Worm (Caenorhabditis elegans): Measurements from ENCODE around the gene C48B4.8.

The C48B4.8 gene

DNA sequence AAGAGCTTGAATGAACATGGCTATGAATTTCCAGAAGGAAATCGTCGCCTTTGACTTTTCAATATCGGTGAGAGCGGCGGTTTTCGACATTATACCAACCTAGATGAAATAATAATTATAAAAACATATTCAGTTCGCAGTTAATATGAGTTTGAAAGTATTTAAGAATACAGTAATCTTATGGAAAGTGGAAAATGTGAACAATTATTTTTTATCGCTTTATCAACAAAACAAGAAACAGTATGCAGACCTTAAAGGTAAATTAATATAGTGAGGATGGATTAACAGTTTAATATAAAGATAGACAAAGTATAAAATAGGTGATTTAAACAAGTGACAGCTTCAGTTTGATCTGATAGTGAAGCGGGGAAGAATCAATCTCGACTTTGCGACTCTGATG is 2.6 kb downstream of the C48B4.8 start, which contains the start of gene C48B4.6:
TSS of gene C48B4.6 (minus strand) at position 101 of the 400 bp plus-strand sequence.
- TF ChIP-seq tlf-1 (GFP tag; optimal IDR thresholded peaks at IDR 0.05) = no peak
- TF ChIP-seq zim-3 (tag; optimal IDR thresholded peaks at IDR 0.05) = no peak
- TF ChIP-seq ets-4 (GFP tag; optimal IDR thresholded peaks at IDR 0.05) = no peak
- no peak for TF ChIP-seq F23B12.7 (tag; optimal IDR thresholded peaks at IDR 0.05; ENCODE audit: insufficient read depth)
- TF ChIP-seq lin-26 (GFP tag; IDR thresholded peaks at IDR 0.05) = no peak
- TF ChIP-seq ama-1 (optimal IDR thresholded peaks at IDR 0.05) = no peak
- no peak for TF ChIP-seq ama-1 (GFP tag; optimal IDR thresholded peaks at IDR 0.05)
- no peak for TF ChIP-seq ceh-91 (GFP tag; IDR thresholded peaks at IDR 0.05)
- TF ChIP-seq pbrm-1 (GFP tag; IDR thresholded peaks at IDR 0.05) = no peak
- TF ChIP-seq hrde-1 (tag; optimal IDR thresholded peaks at IDR 0.05; ENCODE audit: borderline replicate concordance) = no peak
- no peak for TF ChIP-seq K12H6.12 (tag; optimal IDR thresholded peaks at IDR 0.05)

- no peak for TF ChIP-seq ztf-3 (GFP tag; optimal IDR thresholded peaks at IDR 0.05)
- TF ChIP-seq aptf-2 (GFP tag; conservative IDR thresholded peaks at IDR 0.05) = no peak
- TF ChIP-seq snpc-4 (GFP tag; optimal IDR thresholded peaks at IDR 0.05) = no peak
- no peak for TF ChIP-seq snpc-4 (tag; optimal IDR thresholded peaks at IDR 0.05)
- TF ChIP-seq lin-26 (GFP tag; IDR thresholded peaks at IDR 0.05) = no peak
- no peak for TF ChIP-seq ceh-100 (GFP tag; IDR thresholded peaks at IDR 0.05)
- no peak for TF ChIP-seq somi-1 (GFP tag; optimal IDR thresholded peaks at IDR 0.05)
- no peak for TF ChIP-seq hsf-1 (GFP tag; IDR thresholded peaks at IDR 0.05)
- no peak for TF ChIP-seq C06A6.2 (GFP tag; conservative IDR thresholded peaks at IDR 0.05)
- no peak for TF ChIP-seq efl-1 (GFP tag; optimal IDR thresholded peaks at IDR 0.05)
- TF ChIP-seq madf-3 (GFP tag; IDR thresholded peaks at IDR 0.05) = no peak
- TF ChIP-seq F55B11.4 (tag; optimal IDR thresholded peaks at IDR 0.05; ENCODE audit: borderline replicate concordance, insufficient read depth) = no peak
- no peak for TF ChIP-seq bed-1 (GFP tag; IDR thresholded peaks at IDR 0.05)
- no peak for TF ChIP-seq F22D6.2 (tag; optimal IDR thresholded peaks at IDR 0.05)
- TF ChIP-seq Y53F4B.3 (GFP tag; IDR thresholded peaks at IDR 0.05) = no peak
- no peak for TF ChIP-seq attf-6 (GFP tag; IDR thresholded peaks at IDR 0.05)
Observed at ce11 chrIII:9556300-9556699, 4.8 kb downstream of the C48B4.8 start, which contains the start of gene ZK1098.11. Gene ZK1098.11, plus strand, starts transcription at chrIII:9556600.

ce11 chrIII:9546016-9546659 is 14.9 kb downstream of the C48B4.8 start, which contains the start of gene unc-16:
Gene unc-16, plus strand, starts transcription at chrIII:9546258.
- peak; percentile 40 for TF ChIP-seq madf-8 (GFP tag; conservative IDR thresholded peaks at IDR 0.05)
- TF ChIP-seq B0019.2 (GFP tag; conservative IDR thresholded peaks at IDR 0.05) = no peak
- TF ChIP-seq dox-1 (GFP tag; IDR thresholded peaks at IDR 0.05) = peak; percentile 80
- TF ChIP-seq bed-1 (GFP tag; IDR thresholded peaks at IDR 0.05) = no peak
- TF ChIP-seq repo-1 (tag; optimal IDR thresholded peaks at IDR 0.05) = peak; percentile 46
- TF ChIP-seq C17E4.6 (GFP tag; IDR thresholded peaks at IDR 0.05) = 0 out of 2 replicates have a peak, but pooled peaks have one; percentile 36
- peak; percentile 25 for TF ChIP-seq ama-1 (optimal IDR thresholded peaks at IDR 0.05)
- no peak for TF ChIP-seq ama-1 (GFP tag; optimal IDR thresholded peaks at IDR 0.05)
- TF ChIP-seq sptf-2 (GFP tag; optimal IDR thresholded peaks at IDR 0.05) = no peak
- TF ChIP-seq attf-3 (GFP tag; conservative IDR thresholded peaks at IDR 0.05) = peak; percentile 59
- no peak for TF ChIP-seq mel-28 (tag; optimal IDR thresholded peaks at IDR 0.05; ENCODE audit: borderline replicate concordance)
- TF ChIP-seq F33H1.4 (GFP tag; IDR thresholded peaks at IDR 0.05) = peak; percentile 50; the same call in 1 of the 2 replicates
- 0 out of 2 replicates have a peak, but pooled peaks have one; percentile 17 for TF ChIP-seq Y53G8AR.9 (GFP tag; conservative IDR thresholded peaks at IDR 0.05)
- TF ChIP-seq pbrm-1 (GFP tag; IDR thresholded peaks at IDR 0.05) = peak; percentile 72
- no peak for TF ChIP-seq F37B4.10 (GFP tag; IDR thresholded peaks at IDR 0.05)
- peak; percentile 42 for TF ChIP-seq tbp1 (GFP tag; optimal IDR thresholded peaks at IDR 0.05)
- peak; percentile 19 for TF ChIP-seq efl-1 (GFP tag; optimal IDR thresholded peaks at IDR 0.05)
- no peak for TF ChIP-seq F10E7.11 (tag; optimal IDR thresholded peaks at IDR 0.05)
- TF ChIP-seq ztf-28 (GFP tag; IDR thresholded peaks at IDR 0.05) = no peak
- peak; percentile 85 for TF ChIP-seq lin-40 (tag; optimal IDR thresholded peaks at IDR 0.05)
- TF ChIP-seq akir-1 (GFP tag; optimal IDR thresholded peaks at IDR 0.05) = no peak
- 0 out of 2 replicates have a peak, but pooled peaks have one; percentile 12 for TF ChIP-seq cebp-1 (GFP tag; IDR thresholded peaks at IDR 0.05)
- TF ChIP-seq cebp-1 (tag; optimal IDR thresholded peaks at IDR 0.05) = peak; percentile 82
- TF ChIP-seq B0336.3 (GFP tag; IDR thresholded peaks at IDR 0.05) = peak; percentile 59
- peak; percentile 54 for TF ChIP-seq ztf-18 (tag; optimal IDR thresholded peaks at IDR 0.05)
